Worm (Caenorhabditis elegans) whole organism, L2 larva: ENCODE data around the gene nhl-2.
"Not testable (repeated sequence)": the region's sequence is repeated elsewhere in the genome, so short reads cannot be mapped to it uniquely, and the experiment has no call there.

Experiments used
- nhr-25 ChIP-seq: fragments of 150-350 bp; sonication (generic microtip); optimal IDR thresholded peaks from 3 replicates; lab custom pipeline; 2014; ENCODE audit warnings: missing biosample characterization, missing genetic modification characterization
- skn-1 ChIP-seq: sonication (generic microtip); optimal IDR thresholded peaks from 2 replicates; lab custom pipeline; 2017; ENCODE audit warnings: missing biosample characterization, missing genetic modification characterization

- peak; percentile 20 for TF ChIP-seq nhr-25 (tag; lab: Kevin White, UChicago)
- not testable (repeated sequence) for TF ChIP-seq skn-1 (tag; lab: Kevin White, UChicago)
Observed at ce11 chrIII:4922020-4922419, 23.1 kb upstream of the nhl-2 start, which contains the start of gene mmab-1.
